Worm (Caenorhabditis elegans): ENCODE measurements around the gene sas-7.

The sas-7 gene

ce11 chrIII:10333961-10334542 is 13.2 kb downstream of the sas-7 start, which contains the start of the genes jmjd-4 and mev-1 (continued):
- no peak for TF ChIP-seq Y116A8C.19 (tag; optimal IDR thresholded peaks at IDR 0.05; ENCODE audit: borderline replicate concordance)
- no peak for TF ChIP-seq ceh-63 (GFP tag; optimal IDR thresholded peaks at IDR 0.05)
- no peak; the same call in 1 of the 2 replicates for TF ChIP-seq unc-98 (GFP tag; IDR thresholded peaks at IDR 0.05)
- peak; percentile 90 to 93 for TF ChIP-seq lsy-2 (tag; optimal IDR thresholded peaks at IDR 0.05)
- peak; percentile 48 for TF ChIP-seq nhr-77 (tag; optimal IDR thresholded peaks at IDR 0.05)
- peak; percentile 92 for TF ChIP-seq dsc-1 (tag; optimal IDR thresholded peaks at IDR 0.05)
- peak; percentile 58 for TF ChIP-seq nhr-11 (tag; optimal IDR thresholded peaks at IDR 0.05)
- no peak for TF ChIP-seq nhr-76 (tag; optimal IDR thresholded peaks at IDR 0.05)
- TF ChIP-seq egl-13 (tag; optimal IDR thresholded peaks at IDR 0.05) = peak; percentile 63
- TF ChIP-seq swsn-7 (tag; optimal IDR thresholded peaks at IDR 0.05) = peak; percentile 89
- no peak for TF ChIP-seq ama-1 (optimal IDR thresholded peaks at IDR 0.05)
- TF ChIP-seq C04F5.9 (tag; optimal IDR thresholded peaks at IDR 0.05) = peak; percentile 65
- peak; percentile 93 for TF ChIP-seq snu-23 (GFP tag; optimal IDR thresholded peaks at IDR 0.05)
- TF ChIP-seq nhr-84 (tag; optimal IDR thresholded peaks at IDR 0.05) = no peak
- TF ChIP-seq irx-1 (tag; optimal IDR thresholded peaks at IDR 0.05) = peak; percentile 89
- no peak for TF ChIP-seq sptf-1 (tag; optimal IDR thresholded peaks at IDR 0.05)
- TF ChIP-seq snpc-4 (tag; optimal IDR thresholded peaks at IDR 0.05) = peak; percentile 82
- TF ChIP-seq ceh-8 (GFP tag; optimal IDR thresholded peaks at IDR 0.05) = peak; percentile 84
- no peak for TF ChIP-seq C34B4.2 (tag; optimal IDR thresholded peaks at IDR 0.05)
- TF ChIP-seq lin-39 (tag; optimal IDR thresholded peaks at IDR 0.05) = peak; percentile 89
- peak; percentile 95 for TF ChIP-seq mep-1 (tag; optimal IDR thresholded peaks at IDR 0.05)
- no peak for TF ChIP-seq pag-3 (tag; optimal IDR thresholded peaks at IDR 0.05; ENCODE audit: borderline replicate concordance, insufficient read depth)
- peak; percentile 86 to 92 for TF ChIP-seq lin-35 (GFP tag; optimal IDR thresholded peaks at IDR 0.05)
- TF ChIP-seq ets-5 (GFP tag; IDR thresholded peaks at IDR 0.05) = no peak
- peak; percentile 72 for TF ChIP-seq fos-1 (tag; optimal IDR thresholded peaks at IDR 0.05)
- peak; percentile 94 for TF ChIP-seq nhr-47 (tag; optimal IDR thresholded peaks at IDR 0.05)
- peak; percentile 48 for TF ChIP-seq fkh-4 (tag; optimal IDR thresholded peaks at IDR 0.05; ENCODE audit: borderline replicate concordance)
- TF ChIP-seq lin-14 (GFP tag; optimal IDR thresholded peaks at IDR 0.05) = peak; percentile 87
- peak; percentile 90 for TF ChIP-seq grh-1 (GFP tag; IDR thresholded peaks at IDR 0.05)
- TF ChIP-seq unc-30 (tag; optimal IDR thresholded peaks at IDR 0.05) = no peak
- peak; percentile 84 for TF ChIP-seq elt-2 (tag; optimal IDR thresholded peaks at IDR 0.05)
- TF ChIP-seq ceh-82 (tag; optimal IDR thresholded peaks at IDR 0.05) = peak; percentile 81 to 92 (median 91)
- no peak for TF ChIP-seq tlp-1 (tag; optimal IDR thresholded peaks at IDR 0.05)
- TF ChIP-seq aly-2 (tag; optimal IDR thresholded peaks at IDR 0.05) = peak; percentile 51
- TF ChIP-seq hpl-2 (GFP tag; optimal IDR thresholded peaks at IDR 0.05) = no peak
- TF ChIP-seq pqm-1 (tag; optimal IDR thresholded peaks at IDR 0.05) = peak; percentile 30
- TF ChIP-seq nhr-90 (tag; optimal IDR thresholded peaks at IDR 0.05; ENCODE audit: poor library complexity) = peak; percentile 91

ce11 chrIII:10335086-10335485 is 14.3 kb downstream of the sas-7 start, which contains the start of gene ced-9:
TSS of gene ced-9 (plus strand) at chrIII:10335172.
- no peak for TF ChIP-seq aha-1 (tag; optimal IDR thresholded peaks at IDR 0.05)
- no peak for TF ChIP-seq blmp-1 (tag; optimal IDR thresholded peaks at IDR 0.05)
- no peak for TF ChIP-seq unc-62 (GFP tag; optimal IDR thresholded peaks at IDR 0.05)
- TF ChIP-seq isw-1 (GFP tag; IDR thresholded peaks at IDR 0.05) = no peak
- no peak for TF ChIP-seq mab-9 (GFP tag; IDR thresholded peaks at IDR 0.05)
- TF ChIP-seq hlh-4 (tag; optimal IDR thresholded peaks at IDR 0.05) = no peak
- TF ChIP-seq snpc-4 (tag; optimal IDR thresholded peaks at IDR 0.05) = no peak
- no peak for TF ChIP-seq C04F5.9 (tag; optimal IDR thresholded peaks at IDR 0.05)
- TF ChIP-seq nhr-84 (tag; optimal IDR thresholded peaks at IDR 0.05) = no peak
- TF ChIP-seq irx-1 (tag; optimal IDR thresholded peaks at IDR 0.05) = no peak
- no peak for TF ChIP-seq dpl-1 (GFP tag; optimal IDR thresholded peaks at IDR 0.05)
- TF ChIP-seq nhr-90 (tag; optimal IDR thresholded peaks at IDR 0.05; ENCODE audit: poor library complexity) = no peak
- TF ChIP-seq mef-2 (tag; optimal IDR thresholded peaks at IDR 0.05) = no peak
- TF ChIP-seq nhr-77 (tag; optimal IDR thresholded peaks at IDR 0.05) = no peak
- no peak for TF ChIP-seq ztf-4 (tag; optimal IDR thresholded peaks at IDR 0.05)
- TF ChIP-seq C34B4.2 (tag; optimal IDR thresholded peaks at IDR 0.05) = no peak
